Fruit fly (Drosophila melanogaster) Kc167 (cell line): ENCODE results near the gene Cyt-c1.

ENCODE experiments used
- Myc ChIP-seq: fragments of >200 bp; optimal IDR thresholded peaks from 2 replicates; lab custom pipeline; 2017; ENCODE audit warnings: missing external identifiers
- Sin3A ChIP-seq: fragments of >200 bp; optimal IDR thresholded peaks from 2 replicates; lab custom pipeline; 2018; ENCODE audit warnings: missing external identifiers
- h ChIP-seq: fragments of >200 bp; optimal IDR thresholded peaks from 3 replicates; lab custom pipeline; 2018; ENCODE audit warnings: missing external identifiers
- psq ChIP-seq: fragments of >200 bp; optimal IDR thresholded peaks from 2 replicates; lab custom pipeline; 2017; ENCODE audit warnings: missing external identifiers
- ttk ChIP-seq: sonication (Bioruptor generic); optimal IDR thresholded peaks from 2 replicates; lab custom pipeline; 2017; ENCODE audit warnings: missing external identifiers

dm6 chr3L:5385762-5386161 is 25.8 kb downstream of the Cyt-c1 start:
- TF ChIP-seq h (lab: Kevin White, UChicago) (no peak), ttk (lab: Kevin White, UChicago) (no peak), psq (lab: Kevin White, UChicago) (no peak), Myc (lab: Kevin White, UChicago) (no peak), Sin3A (lab: Kevin White, UChicago) (no peak)
